Worm (Caenorhabditis elegans) whole organism, L4 larva: ENCODE measurements around the gene orc-5.
"Not testable (repeated sequence)": the region's sequence is repeated elsewhere in the genome, so short reads cannot be mapped to it uniquely, and the experiment has no call there.

Experiments used
- aly-2 ChIP-seq: sonication (generic microtip); optimal IDR thresholded peaks from 2 replicates; lab custom pipeline; 2018; ENCODE audit warnings: missing biosample characterization, missing genetic modification characterization
- ama-1 ChIP-seq: fragments of 150-350 bp; optimal IDR thresholded peaks from 2 replicates; lab custom pipeline; 2014; ENCODE audit warnings: inconsistent platforms, mixed read lengths
- daf-12 ChIP-seq: fragments of 150-350 bp; optimal IDR thresholded peaks from 2 replicates; lab custom pipeline; 2014; ENCODE audit warnings: missing biosample characterization, missing genetic modification reagents, missing genetic modification characterization
- gei-8 ChIP-seq: fragments of 200-800 bp; sonication (Bioruptor generic); optimal IDR thresholded peaks from 2 replicates; lab custom pipeline; 2018; ENCODE audit warnings: mild to moderate bottlenecking, missing genetic modification characterization, missing compliant biosample characterization
- vab-7 ChIP-seq: fragments of 200-800 bp; sonication (Bioruptor generic); IDR thresholded peaks from 2 replicates; pipeline ENCODE4 v1.3.6; 2022; ENCODE audit warnings: missing genetic modification reagents, missing genetic modification characterization, missing compliant biosample characterization

- not testable (repeated sequence) for TF ChIP-seq daf-12 (tag; lab: Kevin White, UChicago); aly-2 (tag; lab: Kevin White, UChicago); gei-8; vab-7 (GFP tag; lab: Robert Waterston, UW); ama-1 (lab: Kevin White, UChicago)
Measured at ce11 chrIV:10687307-10687706, 47.1 kb downstream of the orc-5 start, which contains the start of gene R102.2.
